Worm (Caenorhabditis elegans): ENCODE measurements around the gene pqn-84.

Gene pqn-84

ce11 chrIII:11738482-11738881 lies 38.4 kb downstream of the pqn-84 start (continued):
- no peak for TF ChIP-seq madf-9 (GFP tag; conservative IDR thresholded peaks at IDR 0.05)
- no peak for TF ChIP-seq mxl-2 (GFP tag; conservative IDR thresholded peaks at IDR 0.05)
- no peak for TF ChIP-seq nhr-76 (tag; optimal IDR thresholded peaks at IDR 0.05)
- no peak for TF ChIP-seq lin-29 (GFP tag; IDR thresholded peaks at IDR 0.05)
- no peak for TF ChIP-seq ztf-7 (tag; optimal IDR thresholded peaks at IDR 0.05)
- TF ChIP-seq pha-4 (GFP tag; IDR thresholded peaks at IDR 0.05) = no peak
- TF ChIP-seq pha-4 (tag; optimal IDR thresholded peaks at IDR 0.05) = no peak
- no peak for TF ChIP-seq dmd-9 (GFP tag; IDR thresholded peaks at IDR 0.05)
- no peak for TF ChIP-seq snpc-4 (tag; optimal IDR thresholded peaks at IDR 0.05)
- TF ChIP-seq dmd-8 (GFP tag; IDR thresholded peaks at IDR 0.05) = no peak
- no peak for TF ChIP-seq zip-2 (tag; optimal IDR thresholded peaks at IDR 0.05)
- TF ChIP-seq hlh-30 (tag; optimal IDR thresholded peaks at IDR 0.05; ENCODE audit: insufficient read depth) = peak; percentile 87
- TF ChIP-seq ctbp-1 (GFP tag; IDR thresholded peaks at IDR 0.05) = 0 out of 2 replicates have a peak, but pooled peaks have one; percentile 36
- no peak for TF ChIP-seq nhr-237 (tag; optimal IDR thresholded peaks at IDR 0.05)
- no peak for TF ChIP-seq ZK337.2 (GFP tag; IDR thresholded peaks at IDR 0.05)
- no peak for TF ChIP-seq skn-1 (tag; optimal IDR thresholded peaks at IDR 0.05)
- no peak for TF ChIP-seq F49E8.2 (tag; optimal IDR thresholded peaks at IDR 0.05; ENCODE audit: borderline replicate concordance)
- TF ChIP-seq hlh-11 (tag; optimal IDR thresholded peaks at IDR 0.05) = peak; percentile 53
- TF ChIP-seq T26A8.4 (GFP tag; IDR thresholded peaks at IDR 0.05) = no peak
- TF ChIP-seq gei-8 (GFP tag; optimal IDR thresholded peaks at IDR 0.05) = no peak

- TF ChIP-seq nhr-25 (tag; optimal IDR thresholded peaks at IDR 0.05; ENCODE audit: borderline replicate concordance, insufficient read depth) (no peak), lim-7 (GFP tag; IDR thresholded peaks at IDR 0.05) (no peak), skn-1 (tag; optimal IDR thresholded peaks at IDR 0.05) (no peak), lin-38 (GFP tag; IDR thresholded peaks at IDR 0.05) (no peak), lin-13 (GFP tag; optimal IDR thresholded peaks at IDR 0.05) (no peak), saeg-2 (GFP tag; IDR thresholded peaks at IDR 0.05) (no peak), egl-27 (tag; optimal IDR thresholded peaks at IDR 0.05) (no peak), nhr-10 (tag; optimal IDR thresholded peaks at IDR 0.05) (no peak), dve-1 (tag; optimal IDR thresholded peaks at IDR 0.05; ENCODE audit: insufficient read depth) (no peak), lin-1 (GFP tag; IDR thresholded peaks at IDR 0.05) (no peak), nhr-102 (tag; optimal IDR thresholded peaks at IDR 0.05) (no peak), T20F7.1 (GFP tag; optimal IDR thresholded peaks at IDR 0.05) (no peak), dpl-1 (GFP tag; optimal IDR thresholded peaks at IDR 0.05) (peak; percentile 3), nhr-76 (tag; optimal IDR thresholded peaks at IDR 0.05) (no peak), cey-2 (tag; optimal IDR thresholded peaks at IDR 0.05; ENCODE audit: borderline replicate concordance, insufficient read depth) (no peak), nhr-237 (tag; optimal IDR thresholded peaks at IDR 0.05) (no peak), pha-4 (GFP tag; IDR thresholded peaks at IDR 0.05) (no peak), pha-4 (tag; optimal IDR thresholded peaks at IDR 0.05) (peak; percentile 71), aha-1 (tag) (peak; percentile 46), ceh-20 (GFP tag; IDR thresholded peaks at IDR 0.05) (no peak), nhr-6 (tag; optimal IDR thresholded peaks at IDR 0.05) (no peak), madf-9 (GFP tag; conservative IDR thresholded peaks at IDR 0.05) (no peak)
Measured at ce11 chrIII:11740868-11741267, 40.8 kb downstream of the pqn-84 start.

- TF ChIP-seq mes-2 (tag; optimal IDR thresholded peaks at IDR 0.05; ENCODE audit: poor library complexity, severe bottlenecking) = no peak
- TF ChIP-seq ZK546.5 (tag; optimal IDR thresholded peaks at IDR 0.05) = no peak
- no peak for TF ChIP-seq ceh-62 (tag; optimal IDR thresholded peaks at IDR 0.05)
- no peak for TF ChIP-seq skn-1 (tag; optimal IDR thresholded peaks at IDR 0.05)
- TF ChIP-seq dpl-1 (GFP tag; optimal IDR thresholded peaks at IDR 0.05) = no peak
- no peak for TF ChIP-seq Y75B8A.6 (GFP tag; IDR thresholded peaks at IDR 0.05)
- TF ChIP-seq F44E2.7 (GFP tag; IDR thresholded peaks at IDR 0.05) = no peak
- TF ChIP-seq daf-12 (tag; optimal IDR thresholded peaks at IDR 0.05) = no peak
- no peak for TF ChIP-seq nhr-28 (tag; optimal IDR thresholded peaks at IDR 0.05)
- no peak for TF ChIP-seq mxl-3 (GFP tag; optimal IDR thresholded peaks at IDR 0.05)
- no peak for TF ChIP-seq nhr-76 (tag; optimal IDR thresholded peaks at IDR 0.05)
Measured at ce11 chrIII:11742191-11742590, 42.1 kb downstream of the pqn-84 start.
